Worm (Caenorhabditis elegans) whole organism, L4/young adult: Measurements from ENCODE around the gene sdz-23.
A peak's percentile ranks its signal among the peaks of the same experiment; 100 is the strongest.

Experiments
- W03F9.2 ChIP-seq: fragments of 150-350 bp; optimal IDR thresholded peaks from 2 replicates; lab custom pipeline; 2014; ENCODE audit warnings: missing biosample characterization, missing genetic modification characterization
- dao-5 ChIP-seq: sonication (generic microtip); optimal IDR thresholded peaks from 2 replicates; lab custom pipeline; 2016; ENCODE audit warnings: missing genotype, missing genetic modification characterization, moderate library complexity, missing compliant biosample characterization
- him-1 ChIP-seq: sonication (generic microtip); optimal IDR thresholded peaks from 2 replicates; lab custom pipeline; 2016; ENCODE audit warnings: missing genotype, missing genetic modification reagents, missing genetic modification characterization, missing compliant biosample characterization

Gene sdz-23

ce11 chrV:8085141-8085540, 14.3 kb upstream of the sdz-23 start, which contains the start of gene C09H5.7:
TSS of gene C09H5.7 (minus strand) at chrV:8085241.
- TF ChIP-seq him-1 (tag; lab: Kevin White, UChicago) (no peak), dao-5 (tag; lab: Kevin White, UChicago) (no peak), W03F9.2 (no peak)

ce11 chrV:8090595-8090994, 8.8 kb upstream of the sdz-23 start, which contains the start of gene str-130:
TSS of gene str-130 (minus strand) at chrV:8090695.
- TF ChIP-seq him-1 (tag; lab: Kevin White, UChicago) = no peak

- TF ChIP-seq him-1 (tag; lab: Kevin White, UChicago) (no peak), W03F9.2 (no peak), dao-5 (tag; lab: Kevin White, UChicago) (no peak)
Observed at ce11 chrV:8092385-8092784, 7.0 kb upstream of the sdz-23 start, which contains the start of gene str-129. TSS of gene str-129 (minus strand) at chrV:8092485.

- TF ChIP-seq dao-5 (tag; lab: Kevin White, UChicago) (no peak), W03F9.2 (no peak), him-1 (tag; lab: Kevin White, UChicago) (no peak)
Observed at ce11 chrV:8095378-8095777, 4.0 kb upstream of the sdz-23 start, which contains the start of gene str-146. TSS of gene str-146 (minus strand) at chrV:8095478.

- TF ChIP-seq W03F9.2 (no peak), him-1 (tag; lab: Kevin White, UChicago) (no peak), dao-5 (tag; lab: Kevin White, UChicago) (no peak)
Observed at ce11 chrV:8098239-8098638, 1.2 kb upstream of the sdz-23 start, which contains the start of gene str-145. TSS of gene str-145 (minus strand) at chrV:8098339.

- no peak for TF ChIP-seq him-1 (tag; lab: Kevin White, UChicago)
Observed at ce11 chrV:8102960-8103359, 3.6 kb downstream of the sdz-23 start, which contains the start of gene str-90. TSS of gene str-90 (plus strand) at chrV:8103260.

ce11 chrV:8104473-8104872, 5.1 kb downstream of the sdz-23 start, which contains the start of gene srlf-16:
TSS of gene srlf-16 (plus strand) at chrV:8104773.
- no peak for TF ChIP-seq him-1 (tag; lab: Kevin White, UChicago)
- no peak for TF ChIP-seq W03F9.2
- no peak for TF ChIP-seq dao-5 (tag; lab: Kevin White, UChicago)

- no peak for TF ChIP-seq W03F9.2
Observed at ce11 chrV:8108670-8109069, 9.3 kb downstream of the sdz-23 start, which contains the start of gene myo-5. TSS of gene myo-5 (plus strand) at chrV:8108970.

- TF ChIP-seq him-1 (tag; lab: Kevin White, UChicago) (no peak), dao-5 (tag; lab: Kevin White, UChicago) (no peak), W03F9.2 (no peak)
Observed at ce11 chrV:8110816-8111215, 11.4 kb downstream of the sdz-23 start.

- no peak for TF ChIP-seq him-1 (tag; lab: Kevin White, UChicago)
- TF ChIP-seq dao-5 (tag; lab: Kevin White, UChicago) = no peak
- TF ChIP-seq W03F9.2 = no peak
Observed at ce11 chrV:8114542-8114941, 15.1 kb downstream of the sdz-23 start.

ce11 chrV:8117964-8118363, 18.6 kb downstream of the sdz-23 start, which contains the start of gene D1014.7:
TSS of gene D1014.7 (plus strand) at chrV:8118264.
- TF ChIP-seq him-1 (tag; lab: Kevin White, UChicago) (no peak), W03F9.2 (no peak), dao-5 (tag; lab: Kevin White, UChicago) (no peak)

ce11 chrV:8120868-8121267, 21.5 kb downstream of the sdz-23 start, which contains the start of gene D1014.6:
TSS of gene D1014.6 (plus strand) at chrV:8121168.
- TF ChIP-seq dao-5 (tag; lab: Kevin White, UChicago) = no peak
- TF ChIP-seq W03F9.2 = no peak
- TF ChIP-seq him-1 (tag; lab: Kevin White, UChicago) = no peak

- TF ChIP-seq W03F9.2 = no peak
- TF ChIP-seq him-1 (tag; lab: Kevin White, UChicago) = no peak
- no peak for TF ChIP-seq dao-5 (tag; lab: Kevin White, UChicago)
Observed at ce11 chrV:8123384-8123783, 24.0 kb downstream of the sdz-23 start, which contains the start of gene D1014.5. TSS of gene D1014.5 (plus strand) at chrV:8123684.

- TF ChIP-seq W03F9.2 = no peak
- no peak for TF ChIP-seq dao-5 (tag; lab: Kevin White, UChicago)
- TF ChIP-seq him-1 (tag; lab: Kevin White, UChicago) = no peak
Observed at ce11 chrV:8129252-8129651, 29.8 kb downstream of the sdz-23 start, which contains the start of gene spr-1. TSS of gene spr-1 (minus strand) at chrV:8129352.

- peak; percentile 36 for TF ChIP-seq W03F9.2
- no peak for TF ChIP-seq him-1 (tag; lab: Kevin White, UChicago)
Observed at ce11 chrV:8129719-8130118, 30.3 kb downstream of the sdz-23 start.
